Worm (Caenorhabditis elegans) whole organism, L4 larva: Measurements from ENCODE around the gene F10E9.11.

Experiments used
- D1046.2 ChIP-seq: fragments of 200-800 bp; sonication (Bioruptor generic); IDR thresholded peaks from 2 replicates; pipeline ENCODE4 v1.3.6; 2022; ENCODE audit warnings: missing genetic modification characterization, missing compliant biosample characterization
- F10B5.3 ChIP-seq: sonication (generic microtip); optimal IDR thresholded peaks from 2 replicates; lab custom pipeline; 2016; ENCODE audit warnings: mild to moderate bottlenecking, missing genetic modification characterization, missing compliant biosample characterization
- F26F4.8 ChIP-seq: fragments of 200-800 bp; sonication (Bioruptor generic); conservative IDR thresholded peaks from 2 replicates; pipeline ENCODE4 v1.3.6; 2022; ENCODE audit warnings: missing genetic modification characterization, missing compliant biosample characterization
- F44E2.7 ChIP-seq: fragments of 200-800 bp; sonication (Bioruptor generic); IDR thresholded peaks from 2 replicates; pipeline ENCODE4 v2.1.2; 2022; ENCODE audit warnings: missing genetic modification characterization, missing compliant biosample characterization
- F49E8.2 ChIP-seq: sonication (generic microtip); optimal IDR thresholded peaks from 2 replicates; lab custom pipeline; 2016; ENCODE audit warnings: missing compliant biosample characterization, mild to moderate bottlenecking, missing genetic modification characterization, borderline replicate concordance
- T20F7.1 ChIP-seq: fragments of 200-800 bp; sonication (Bioruptor generic); optimal IDR thresholded peaks from 2 replicates; lab custom pipeline; 2018; ENCODE audit warnings: mild to moderate bottlenecking, missing genetic modification characterization, missing compliant biosample characterization
- Y75B8A.6 ChIP-seq: fragments of 200-800 bp; sonication (Bioruptor generic); IDR thresholded peaks from 2 replicates; pipeline ENCODE4 v1.3.6; 2022; ENCODE audit warnings: missing genetic modification reagents, missing genetic modification characterization, missing compliant biosample characterization
- ZK546.5 ChIP-seq, 2 experiments: sonication (generic microtip); optimal IDR thresholded peaks; 2 replicates each; lab custom pipeline; 2017; ENCODE audit warnings: missing biosample characterization in 2 of 2, missing genetic modification characterization in 2 of 2
- aly-2 ChIP-seq: sonication (generic microtip); optimal IDR thresholded peaks from 2 replicates; lab custom pipeline; 2018; ENCODE audit warnings: missing biosample characterization, missing genetic modification characterization
- ama-1 ChIP-seq: fragments of 150-350 bp; optimal IDR thresholded peaks from 2 replicates; lab custom pipeline; 2014; ENCODE audit warnings: inconsistent platforms, mixed read lengths
- attf-4 ChIP-seq: sonication (generic microtip); optimal IDR thresholded peaks from 3 replicates; lab custom pipeline; 2017; ENCODE audit warnings: missing biosample characterization, missing genetic modification characterization
- ceh-20 ChIP-seq: fragments of 200-800 bp; sonication (Bioruptor generic); IDR thresholded peaks from 2 replicates; pipeline ENCODE4 v1.3.6; 2022; ENCODE audit warnings: missing genetic modification reagents, missing genetic modification characterization, missing compliant biosample characterization
- ceh-28 ChIP-seq: fragments of 150-350 bp; optimal IDR thresholded peaks from 2 replicates; lab custom pipeline; 2014; ENCODE audit warnings: missing biosample characterization, missing genetic modification reagents, missing genetic modification characterization
- ceh-32 ChIP-seq: sonication (generic microtip); optimal IDR thresholded peaks from 2 replicates; lab custom pipeline; 2016; ENCODE audit warnings: mild to moderate bottlenecking, missing genetic modification characterization, missing compliant biosample characterization; ENCODE audit not compliant: poor library complexity
- ces-1 ChIP-seq: fragments of 150-350 bp; sonication (generic microtip); optimal IDR thresholded peaks from 4 replicates; lab custom pipeline; 2014; ENCODE audit warnings: missing biosample characterization, missing genetic modification reagents, missing genetic modification characterization
- ctbp-1 ChIP-seq: fragments of 200-800 bp; sonication (Bioruptor generic); IDR thresholded peaks from 2 replicates; pipeline ENCODE4 v1.3.6; 2022; ENCODE audit warnings: missing genetic modification reagents, missing genetic modification characterization, missing compliant biosample characterization
- daf-12 ChIP-seq: fragments of 150-350 bp; optimal IDR thresholded peaks from 2 replicates; lab custom pipeline; 2014; ENCODE audit warnings: missing biosample characterization, missing genetic modification reagents, missing genetic modification characterization
- daf-16 ChIP-seq, 3 experiments: sonication (generic microtip); optimal IDR thresholded peaks; 2 replicates each; lab custom pipeline; 2016 to 2017; ENCODE audit warnings: missing genetic modification characterization in 3 of 3, missing genetic modification reagents in 3 of 3, mild to moderate bottlenecking in 2 of 3, missing compliant biosample characterization in 2 of 3, missing biosample characterization in 1 of 3, moderate library complexity in 1 of 3
- daf-8 ChIP-seq: fragments of 200-800 bp; sonication (Bioruptor generic); IDR thresholded peaks from 2 replicates; pipeline ENCODE4 v1.3.6; 2022; ENCODE audit warnings: missing genetic modification characterization, missing compliant biosample characterization
- dmd-6 ChIP-seq: fragments of 200-800 bp; sonication (Bioruptor generic); IDR thresholded peaks from 2 replicates; pipeline ENCODE4 v1.3.6; 2022; ENCODE audit warnings: missing genetic modification reagents, missing genetic modification characterization, missing compliant biosample characterization
- dmd-9 ChIP-seq: fragments of 200-800 bp; sonication (Bioruptor generic); IDR thresholded peaks from 2 replicates; pipeline ENCODE4 v1.3.6; 2022; ENCODE audit warnings: missing genetic modification reagents, missing genetic modification characterization, missing compliant biosample characterization
- dpl-1 ChIP-seq: fragments of 150-350 bp; optimal IDR thresholded peaks from 2 replicates; lab custom pipeline; 2014; ENCODE audit warnings: missing biosample characterization, missing genetic modification reagents, missing genetic modification characterization
- duxl-1 ChIP-seq: sonication (generic microtip); optimal IDR thresholded peaks from 2 replicates; lab custom pipeline; 2016; ENCODE audit warnings: mild to moderate bottlenecking, missing genetic modification characterization, moderate library complexity, missing compliant biosample characterization; ENCODE audit not compliant: poor library complexity
- dve-1 ChIP-seq: sonication (generic microtip); optimal IDR thresholded peaks from 2 replicates; lab custom pipeline; 2017; ENCODE audit warnings: antibody characterized with exemption, mild to moderate bottlenecking, missing genetic modification characterization, missing compliant biosample characterization; ENCODE audit not compliant: insufficient read depth
- fos-1 ChIP-seq: fragments of 150-350 bp; optimal IDR thresholded peaks from 2 replicates; lab custom pipeline; 2014; ENCODE audit warnings: missing biosample characterization, missing genetic modification characterization
- jun-1 ChIP-seq: fragments of 150-350 bp; optimal IDR thresholded peaks from 2 replicates; lab custom pipeline; 2014; ENCODE audit warnings: missing biosample characterization, missing genetic modification reagents, missing genetic modification characterization
- lin-13 ChIP-seq: fragments of 150-350 bp; optimal IDR thresholded peaks from 2 replicates; lab custom pipeline; 2014; ENCODE audit warnings: missing biosample characterization, missing genetic modification reagents, missing genetic modification characterization
- lin-38 ChIP-seq: fragments of 200-800 bp; sonication (Bioruptor generic); IDR thresholded peaks from 2 replicates; pipeline ENCODE4 v1.3.6; 2022; ENCODE audit warnings: missing genetic modification reagents, missing genetic modification characterization, missing compliant biosample characterization
- lin-39 ChIP-seq: fragments of 150-350 bp; optimal IDR thresholded peaks from 2 replicates; lab custom pipeline; 2014; ENCODE audit warnings: missing biosample characterization, missing genetic modification reagents, missing genetic modification characterization
- lir-3 ChIP-seq: sonication (generic microtip); optimal IDR thresholded peaks from 2 replicates; lab custom pipeline; 2016; ENCODE audit warnings: mild to moderate bottlenecking, missing genetic modification characterization, missing compliant biosample characterization
- madf-5 ChIP-seq, 2 experiments: fragments of 200-800 bp; sonication (Bioruptor generic); IDR thresholded peaks; 2 replicates each; pipeline ENCODE4 v1.3.6; 2022; ENCODE audit warnings: missing compliant biosample characterization in 2 of 2, missing genetic modification characterization in 2 of 2
- mdl-1 ChIP-seq, 2 experiments: fragments of 150-350 bp in 1 of 2; sonication (generic microtip) in 1 of 2; optimal IDR thresholded peaks; 2 replicates each; lab custom pipeline; 2014 to 2017; ENCODE audit warnings: missing biosample characterization in 2 of 2, missing genetic modification characterization in 2 of 2
- mdt-29 ChIP-seq: fragments of 200-800 bp; sonication (Bioruptor generic); IDR thresholded peaks from 2 replicates; pipeline ENCODE4 v1.3.6; 2022; ENCODE audit warnings: missing genetic modification reagents, missing genetic modification characterization, missing compliant biosample characterization
- mxl-2 ChIP-seq: fragments of 200-800 bp; sonication (Bioruptor generic); conservative IDR thresholded peaks from 2 replicates; pipeline ENCODE4 v1.3.6; 2022; ENCODE audit warnings: missing genetic modification reagents, missing genetic modification characterization, missing compliant biosample characterization
- nhr-237 ChIP-seq: sonication (generic microtip); optimal IDR thresholded peaks from 2 replicates; lab custom pipeline; 2017; ENCODE audit warnings: missing biosample characterization, missing genetic modification characterization
- nhr-25 ChIP-seq: sonication (generic microtip); optimal IDR thresholded peaks from 2 replicates; lab custom pipeline; 2017; ENCODE audit warnings: missing genetic modification characterization, mild to moderate bottlenecking, missing compliant biosample characterization, antibody characterized with exemption, moderate library complexity, borderline replicate concordance; ENCODE audit not compliant: insufficient read depth
- nhr-28 ChIP-seq: fragments of 150-350 bp; optimal IDR thresholded peaks from 2 replicates; lab custom pipeline; 2014; ENCODE audit warnings: missing biosample characterization, missing genetic modification characterization
- nhr-42 ChIP-seq: fragments of 200-800 bp; sonication (Bioruptor generic); IDR thresholded peaks from 2 replicates; pipeline ENCODE4 v1.3.6; 2022; ENCODE audit warnings: missing genetic modification characterization, missing compliant biosample characterization
- nhr-48 ChIP-seq: sonication (generic microtip); optimal IDR thresholded peaks from 2 replicates; lab custom pipeline; 2016; ENCODE audit warnings: mild to moderate bottlenecking, missing genetic modification characterization, missing compliant biosample characterization
- nhr-76 ChIP-seq: fragments of 150-350 bp; optimal IDR thresholded peaks from 2 replicates; lab custom pipeline; 2014; ENCODE audit warnings: missing biosample characterization, missing genetic modification characterization
- nhr-77 ChIP-seq: fragments of 150-350 bp; optimal IDR thresholded peaks from 2 replicates; lab custom pipeline; 2014; ENCODE audit warnings: missing biosample characterization, missing genetic modification characterization
- php-3 ChIP-seq: fragments of 200-800 bp; sonication (Bioruptor generic); IDR thresholded peaks from 2 replicates; pipeline ENCODE4 v1.3.6; 2022; ENCODE audit warnings: missing genetic modification reagents, missing genetic modification characterization, missing compliant biosample characterization
- saeg-2 ChIP-seq: fragments of 200-800 bp; sonication (Bioruptor generic); IDR thresholded peaks from 2 replicates; pipeline ENCODE4 v1.3.6; 2022; ENCODE audit warnings: missing genetic modification reagents, missing genetic modification characterization, missing compliant biosample characterization
- sdz-12 ChIP-seq: fragments of 200-800 bp; sonication (Bioruptor generic); optimal IDR thresholded peaks from 2 replicates; lab custom pipeline; 2018; ENCODE audit warnings: mild to moderate bottlenecking, missing genetic modification characterization, missing compliant biosample characterization
- snpc-1.2 ChIP-seq: fragments of 200-800 bp; sonication (Bioruptor generic); IDR thresholded peaks from 2 replicates; pipeline ENCODE4 v1.3.6; 2022; ENCODE audit warnings: missing genetic modification reagents, missing genetic modification characterization, missing compliant biosample characterization
- spr-3 ChIP-seq: fragments of 200-800 bp; sonication (Bioruptor generic); optimal IDR thresholded peaks from 2 replicates; lab custom pipeline; 2018; ENCODE audit warnings: mild to moderate bottlenecking, missing genetic modification characterization, missing compliant biosample characterization
- unc-130 ChIP-seq: sonication (generic microtip); optimal IDR thresholded peaks from 2 replicates; lab custom pipeline; 2016; ENCODE audit warnings: missing genetic modification reagents, missing genetic modification characterization, missing compliant biosample characterization
- unc-39 ChIP-seq: sonication (generic microtip); optimal IDR thresholded peaks from 2 replicates; lab custom pipeline; 2017; ENCODE audit warnings: missing biosample characterization, missing genetic modification characterization
- zag-1 ChIP-seq: fragments of 150-350 bp; optimal IDR thresholded peaks from 2 replicates; lab custom pipeline; 2014; ENCODE audit warnings: missing biosample characterization, missing genetic modification characterization
- zfp-3 ChIP-seq: fragments of 200-800 bp; sonication (Bioruptor generic); conservative IDR thresholded peaks from 2 replicates; pipeline ENCODE4 v1.3.6; 2022; ENCODE audit warnings: missing genetic modification reagents, missing genetic modification characterization, missing compliant biosample characterization
- ztf-11 ChIP-seq: fragments of 150-350 bp; optimal IDR thresholded peaks from 2 replicates; lab custom pipeline; 2014; ENCODE audit warnings: missing biosample characterization, missing genetic modification characterization

The F10E9.11 gene

DNA sequence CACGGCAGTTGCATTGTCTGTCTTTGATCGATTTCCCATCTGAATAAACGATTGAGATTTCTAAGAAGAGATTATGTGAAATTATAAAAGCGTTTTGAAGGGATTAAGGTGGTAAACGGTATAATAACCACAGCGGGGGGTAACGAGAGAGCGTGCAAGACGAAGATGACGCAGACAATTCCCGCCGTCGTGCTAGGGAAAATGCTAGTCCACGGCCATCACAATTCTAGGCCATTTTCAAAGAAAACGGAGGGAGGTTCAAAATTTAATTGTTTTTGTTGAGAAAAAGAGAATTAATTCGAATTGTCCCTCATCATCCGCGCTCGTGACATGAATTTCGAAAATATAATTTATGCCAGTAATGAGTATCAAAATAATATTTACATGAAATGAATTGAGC, at the start of gene F10E9.11:
Gene F10E9.11 (minus strand): TSS at position 161 of the 400 bp plus-strand sequence.
- TF ChIP-seq nhr-28 (tag; lab: Kevin White, UChicago) (peak; percentile 4), nhr-76 (no peak), spr-3 (no peak), nhr-237 (tag; lab: Kevin White, UChicago) (no peak), nhr-77 (tag; lab: Kevin White, UChicago) (no peak), dmd-9 (GFP tag; lab: Robert Waterston, UW) (no peak), ama-1 (lab: Kevin White, UChicago) (no peak), ztf-11 (tag; lab: Kevin White, UChicago) (no peak), D1046.2 (no peak; the same call in 1 of the 2 replicates), zag-1 (tag; lab: Kevin White, UChicago) (no peak), nhr-48 (tag; lab: Kevin White, UChicago) (peak; percentile 24), snpc-1.2 (GFP tag; lab: Robert Waterston, UW) (0 out of 2 replicates have a peak, but pooled peaks have one; percentile 53), nhr-42 (GFP tag; lab: Robert Waterston, UW) (no peak), ceh-20 (GFP tag; lab: Robert Waterston, UW) (peak; percentile 26; the same call in 1 of the 2 replicates), fos-1 (tag; lab: Kevin White, UChicago) (no peak), F49E8.2 (tag; lab: Kevin White, UChicago) (peak; percentile 22), saeg-2 (GFP tag; lab: Robert Waterston, UW) (no peak), F10B5.3 (tag; lab: Kevin White, UChicago) (no peak), zfp-3 (GFP tag; lab: Robert Waterston, UW) (no peak), dmd-6 (GFP tag; lab: Robert Waterston, UW) (peak; percentile 68; the same call in 1 of the 2 replicates), F44E2.7 (no peak), madf-5 (GFP tag; IDR thresholded peaks at IDR 0.05; lab: Robert Waterston, UW) (no peak), ces-1 (GFP tag; lab: Kevin White, UChicago) (no peak), ZK546.5 (tag; optimal IDR thresholded peaks at IDR 0.05; lab: Kevin White, UChicago) (no peak), attf-4 (tag; lab: Kevin White, UChicago) (no peak), mdt-29 (GFP tag; lab: Robert Waterston, UW) (no peak), Y75B8A.6 (GFP tag; lab: Robert Waterston, UW) (no peak), lin-38 (GFP tag; lab: Robert Waterston, UW) (peak; percentile 78), daf-12 (tag; lab: Kevin White, UChicago) (no peak), nhr-25 (tag; lab: Kevin White, UChicago) (peak; percentile 15), F26F4.8 (GFP tag; lab: Robert Waterston, UW) (no peak), daf-8 (GFP tag; lab: Robert Waterston, UW) (no peak), dve-1 (tag; lab: Kevin White, UChicago) (peak; percentile 72), sdz-12 (no peak), lir-3 (no peak), ceh-32 (tag; lab: Kevin White, UChicago) (no peak), unc-39 (tag; lab: Kevin White, UChicago) (no peak), daf-16 (GFP tag; optimal IDR thresholded peaks at IDR 0.05; lab: Kevin White, UChicago) (no peak), daf-16 (tag; optimal IDR thresholded peaks at IDR 0.05; lab: Kevin White, UChicago) (no peak), mxl-2 (GFP tag; lab: Robert Waterston, UW) (no peak), dpl-1 (GFP tag; lab: Kevin White, UChicago) (peak; percentile 96), php-3 (no peak), ceh-28 (no peak), lin-39 (no peak), jun-1 (tag; lab: Kevin White, UChicago) (no peak), lin-13 (GFP tag; lab: Kevin White, UChicago) (peak; percentile 22), ctbp-1 (GFP tag; lab: Robert Waterston, UW) (no peak), duxl-1 (tag; lab: Kevin White, UChicago) (peak; percentile 57), unc-130 (GFP tag; lab: Kevin White, UChicago) (peak; percentile 96), aly-2 (tag; lab: Kevin White, UChicago) (no peak), mdl-1 (tag; optimal IDR thresholded peaks at IDR 0.05; lab: Kevin White, UChicago) (no peak), T20F7.1 (peak; percentile 36)
